5 worm cellular contexts compared by ENCODE assay signal in the genomic region with DNA sequence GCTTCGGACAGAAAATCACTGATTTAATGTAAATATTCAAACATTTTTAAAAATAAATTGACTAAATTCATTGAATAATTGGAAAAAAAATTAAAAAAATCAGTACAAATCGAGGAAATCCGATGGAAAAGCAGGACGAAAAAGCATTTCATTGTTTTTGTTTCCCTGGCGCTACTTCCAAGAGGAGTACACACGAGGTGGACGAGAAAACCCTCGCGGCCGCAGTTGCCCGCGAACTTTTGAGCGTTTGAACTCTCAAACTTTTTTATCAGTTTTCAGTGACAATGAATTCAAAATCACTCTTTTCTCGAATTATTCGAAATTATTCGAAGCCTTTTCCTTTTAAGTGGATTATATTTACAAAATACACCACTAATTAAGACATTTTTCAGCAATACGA.
TF ChIP-seq lines count a peak whose summit lies in the region.

A gene (plus strand): TSS at position 393 of the 400 bp plus-strand sequence.

TF ChIP-seq in whole organism, L1 larva, 84 proteins besides CTCF, POLR2A, EP300 and RAD21 (continues in another document):
- TF ChIP-seq ets-5 (GFP tag; IDR thresholded peaks at IDR 0.05; lab: Robert Waterston, UW) (no peak), isw-1 (GFP tag; IDR thresholded peaks at IDR 0.05; lab: Robert Waterston, UW) (peak; percentile 65; the same call in 1 of the 2 replicates), ces-1 (GFP tag; optimal IDR thresholded peaks at IDR 0.05; lab: Kevin White, UChicago) (no peak), nhr-47 (tag; optimal IDR thresholded peaks at IDR 0.05; lab: Kevin White, UChicago) (peak; percentile 89), ztf-4 (tag; optimal IDR thresholded peaks at IDR 0.05; lab: Kevin White, UChicago) (peak; percentile 16), sox-4 (tag; optimal IDR thresholded peaks at IDR 0.05; lab: Kevin White, UChicago) (peak; percentile 88), nhr-90 (tag; optimal IDR thresholded peaks at IDR 0.05; lab: Kevin White, UChicago; ENCODE audit: poor library complexity) (peak; percentile 91), nhr-84 (tag; optimal IDR thresholded peaks at IDR 0.05; lab: Kevin White, UChicago) (no peak), xbp-1 (tag; optimal IDR thresholded peaks at IDR 0.05; lab: Kevin White, UChicago) (peak; percentile 85), C04F5.9 (tag; optimal IDR thresholded peaks at IDR 0.05; lab: Kevin White, UChicago) (peak; percentile 89), nhr-76 (tag; optimal IDR thresholded peaks at IDR 0.05; lab: Kevin White, UChicago) (no peak), pqm-1 (tag; optimal IDR thresholded peaks at IDR 0.05; lab: Kevin White, UChicago) (no peak), lin-15B (tag; optimal IDR thresholded peaks at IDR 0.05; lab: Kevin White, UChicago) (peak; percentile 73), lin-14 (GFP tag; optimal IDR thresholded peaks at IDR 0.05; lab: Kevin White, UChicago) (peak; percentile 87), F16B12.6 (tag; optimal IDR thresholded peaks at IDR 0.05; lab: Kevin White, UChicago) (peak; percentile 42), nhr-71 (tag; optimal IDR thresholded peaks at IDR 0.05; lab: Kevin White, UChicago) (peak; percentile 90), zag-1 (tag; optimal IDR thresholded peaks at IDR 0.05; lab: Kevin White, UChicago) (no peak)

TF ChIP-seq in whole organism, L3 larva, 47 proteins besides CTCF, POLR2A, EP300 and RAD21 (continues in another document):
- TF ChIP-seq lsy-12 (tag; optimal IDR thresholded peaks at IDR 0.05; lab: Kevin White, UChicago) (peak; percentile 88), nhr-12 (tag; optimal IDR thresholded peaks at IDR 0.05; lab: Kevin White, UChicago) (no peak), nhr-28 (tag; optimal IDR thresholded peaks at IDR 0.05; lab: Kevin White, UChicago) (no peak), snpc-4 (tag; optimal IDR thresholded peaks at IDR 0.05; lab: Kevin White, UChicago) (peak; percentile 81), nhr-43 (tag; optimal IDR thresholded peaks at IDR 0.05; lab: Kevin White, UChicago; ENCODE audit: poor library complexity, severe bottlenecking) (peak; percentile 92), jun-1 (tag; optimal IDR thresholded peaks at IDR 0.05; lab: Kevin White, UChicago) (peak; percentile 27), elt-2 (tag; optimal IDR thresholded peaks at IDR 0.05; lab: Kevin White, UChicago) (peak; percentile 60), nhr-23 (tag; optimal IDR thresholded peaks at IDR 0.05; lab: Kevin White, UChicago) (peak; percentile 74), pha-4 (tag; optimal IDR thresholded peaks at IDR 0.05; lab: Kevin White, UChicago) (peak; percentile 72), lin-15B (tag; optimal IDR thresholded peaks at IDR 0.05; lab: Kevin White, UChicago) (peak; percentile 89), mdl-1 (tag; optimal IDR thresholded peaks at IDR 0.05; lab: Kevin White, UChicago) (no peak), skn-1 (tag; optimal IDR thresholded peaks at IDR 0.05; lab: Kevin White, UChicago) (peak; percentile 43), pqm-1 (tag; optimal IDR thresholded peaks at IDR 0.05; lab: Kevin White, UChicago) (peak; percentile 62), nhr-76 (tag; optimal IDR thresholded peaks at IDR 0.05; lab: Kevin White, UChicago) (no peak), ztf-4 (tag; optimal IDR thresholded peaks at IDR 0.05; lab: Kevin White, UChicago) (no peak), nfya-1 (tag; optimal IDR thresholded peaks at IDR 0.05; lab: Kevin White, UChicago; ENCODE audit: insufficient read depth) (peak; percentile 73), fkh-2 (tag; optimal IDR thresholded peaks at IDR 0.05; lab: Kevin White, UChicago) (no peak), elt-1 (tag; optimal IDR thresholded peaks at IDR 0.05; lab: Kevin White, UChicago) (no peak)

TF ChIP-seq in whole organism, early embryonic, 17 proteins besides CTCF, POLR2A, EP300 and RAD21:
- TF ChIP-seq ets-7 (tag; optimal IDR thresholded peaks at IDR 0.05; lab: Kevin White, UChicago), result no peak
- TF ChIP-seq ama-1 (optimal IDR thresholded peaks at IDR 0.05; lab: Kevin White, UChicago), result no peak
- TF ChIP-seq flt-1 (GFP tag; IDR thresholded peaks at IDR 0.05; lab: Robert Waterston, UW), result no peak
- no peak for TF ChIP-seq aly-1 (tag; optimal IDR thresholded peaks at IDR 0.05; lab: Kevin White, UChicago)
- no peak for TF ChIP-seq scrt-1 (GFP tag; IDR thresholded peaks at IDR 0.05; lab: Robert Waterston, UW)
- no peak for TF ChIP-seq hnd-1 (tag; optimal IDR thresholded peaks at IDR 0.05; lab: Kevin White, UChicago)
- 0 out of 2 replicates have a peak, but pooled peaks have one; percentile 26 for TF ChIP-seq tbx-11 (GFP tag; IDR thresholded peaks at IDR 0.05; lab: Robert Waterston, UW)
- no peak for TF ChIP-seq tra-4 (tag; optimal IDR thresholded peaks at IDR 0.05; lab: Kevin White, UChicago)
- TF ChIP-seq ceh-36 (tag; optimal IDR thresholded peaks at IDR 0.05; lab: Kevin White, UChicago), result no peak
- peak; percentile 74 for TF ChIP-seq tbx-37 (GFP tag; conservative IDR thresholded peaks at IDR 0.05; lab: Robert Waterston, UW)
- peak; percentile 57 for TF ChIP-seq hmg-4 (GFP tag; optimal IDR thresholded peaks at IDR 0.05; lab: Kevin White, UChicago)
- no peak for TF ChIP-seq sea-1 (GFP tag; conservative IDR thresholded peaks at IDR 0.05; lab: Robert Waterston, UW)
- 0 out of 2 replicates have a peak, but pooled peaks have one; percentile 25 for TF ChIP-seq pes-1 (GFP tag; IDR thresholded peaks at IDR 0.05; lab: Robert Waterston, UW)
- TF ChIP-seq B0310.2 (tag; optimal IDR thresholded peaks at IDR 0.05; lab: Kevin White, UChicago), result no peak
- TF ChIP-seq hmbx-1 (tag; optimal IDR thresholded peaks at IDR 0.05; lab: Kevin White, UChicago), result no peak
- TF ChIP-seq F13C5.2 (tag; optimal IDR thresholded peaks at IDR 0.05; lab: Kevin White, UChicago), result peak; percentile 37
- no peak for TF ChIP-seq ceh-13 (GFP tag; optimal IDR thresholded peaks at IDR 0.05; lab: Kevin White, UChicago)

TF ChIP-seq in whole organism, midembryonic, 9 proteins besides CTCF, POLR2A, EP300 and RAD21:
- TF ChIP-seq flt-1 (GFP tag; IDR thresholded peaks at IDR 0.05; lab: Robert Waterston, UW), result peak; percentile 67; the same call in 1 of the 2 replicates
- no peak for TF ChIP-seq ztf-29 (GFP tag; IDR thresholded peaks at IDR 0.05; lab: Robert Waterston, UW)

TF ChIP-seq in whole organism, young adult, 124 proteins besides CTCF, POLR2A, EP300 and RAD21 (continues in another document):
- TF ChIP-seq bed-2 (GFP tag; IDR thresholded peaks at IDR 0.05; lab: Robert Waterston, UW) (peak; percentile 88), ztf-6 (GFP tag; IDR thresholded peaks at IDR 0.05; lab: Robert Waterston, UW) (no peak; the same call in 1 of the 2 replicates), sea-2 (GFP tag; IDR thresholded peaks at IDR 0.05; lab: Robert Waterston, UW) (no peak), athp-1 (tag; optimal IDR thresholded peaks at IDR 0.05; lab: Kevin White, UChicago) (peak; percentile 46), ztf-18 (tag; optimal IDR thresholded peaks at IDR 0.05; lab: Kevin White, UChicago) (peak; percentile 35), sdz-38 (tag; optimal IDR thresholded peaks at IDR 0.05; lab: Kevin White, UChicago) (no peak), ets-4 (GFP tag; optimal IDR thresholded peaks at IDR 0.05; lab: Kevin White, UChicago) (no peak), tbx-9 (tag; optimal IDR thresholded peaks at IDR 0.05; lab: Kevin White, UChicago; ENCODE audit: borderline replicate concordance) (no peak), aptf-3 (GFP tag; IDR thresholded peaks at IDR 0.05; lab: Robert Waterston, UW) (no peak), lin-40 (tag; optimal IDR thresholded peaks at IDR 0.05; lab: Kevin White, UChicago) (peak; percentile 51), Y56A3A.18 (GFP tag; IDR thresholded peaks at IDR 0.05; lab: Robert Waterston, UW) (no peak), tlf-1 (GFP tag; optimal IDR thresholded peaks at IDR 0.05; lab: Kevin White, UChicago) (no peak), B0035.1 (tag; optimal IDR thresholded peaks at IDR 0.05; lab: Kevin White, UChicago) (no peak), F52B5.7 (tag; optimal IDR thresholded peaks at IDR 0.05; lab: Kevin White, UChicago) (no peak), nfya-1 (tag; optimal IDR thresholded peaks at IDR 0.05; lab: Kevin White, UChicago; ENCODE audit: borderline replicate concordance, insufficient read depth) (no peak), ama-1 (optimal IDR thresholded peaks at IDR 0.05; lab: Kevin White, UChicago) (no peak), ama-1 (GFP tag; optimal IDR thresholded peaks at IDR 0.05; lab: Kevin White, UChicago) (no peak), F33H1.4 (GFP tag; IDR thresholded peaks at IDR 0.05; lab: Robert Waterston, UW) (peak; percentile 68), F22D6.2 (tag; optimal IDR thresholded peaks at IDR 0.05; lab: Kevin White, UChicago) (peak; percentile 5), ztf-22 (GFP tag; optimal IDR thresholded peaks at IDR 0.05; lab: Kevin White, UChicago) (no peak), F57C9.4 (tag; optimal IDR thresholded peaks at IDR 0.05; lab: Kevin White, UChicago) (no peak), lin-35 (GFP tag; optimal IDR thresholded peaks at IDR 0.05; lab: Kevin White, UChicago) (peak in 2 of 3 experiments; percentile 23 to 80), K11D2.4 (GFP tag; IDR thresholded peaks at IDR 0.05; lab: Robert Waterston, UW) (peak; percentile 59; the same call in 1 of the 2 replicates), zfh-2 (GFP tag; conservative IDR thresholded peaks at IDR 0.05; lab: Robert Waterston, UW) (no peak), nhr-179 (tag; optimal IDR thresholded peaks at IDR 0.05; lab: Kevin White, UChicago) (no peak), lin-54 (GFP tag; optimal IDR thresholded peaks at IDR 0.05; lab: Kevin White, UChicago) (peak; percentile 88), dpl-1 (GFP tag; optimal IDR thresholded peaks at IDR 0.05; lab: Kevin White, UChicago) (peak; percentile 76), hrde-1 (tag; optimal IDR thresholded peaks at IDR 0.05; lab: Kevin White, UChicago; ENCODE audit: borderline replicate concordance) (no peak), ztf-25 (GFP tag; IDR thresholded peaks at IDR 0.05; lab: Robert Waterston, UW) (no peak), Y53G8AR.9 (GFP tag; conservative IDR thresholded peaks at IDR 0.05; lab: Robert Waterston, UW) (0 out of 2 replicates have a peak, but pooled peaks have one; percentile 22), nfya-2 (GFP tag; IDR thresholded peaks at IDR 0.05; lab: Robert Waterston, UW) (no peak), F39B2.1 (GFP tag; IDR thresholded peaks at IDR 0.05; lab: Robert Waterston, UW) (no peak), tbp1 (GFP tag; optimal IDR thresholded peaks at IDR 0.05; lab: Kevin White, UChicago) (peak; percentile 48), fkh-3 (tag; optimal IDR thresholded peaks at IDR 0.05; lab: Kevin White, UChicago) (no peak), unc-62 (GFP tag; optimal IDR thresholded peaks at IDR 0.05; lab: Kevin White, UChicago) (no peak), zim-3 (tag; optimal IDR thresholded peaks at IDR 0.05; lab: Kevin White, UChicago) (no peak), ceh-27 (GFP tag; optimal IDR thresholded peaks at IDR 0.05; lab: Kevin White, UChicago) (peak; percentile 85), B0019.2 (GFP tag; conservative IDR thresholded peaks at IDR 0.05; lab: Robert Waterston, UW) (no peak; the same call in 1 of the 2 replicates)
